Worm (Caenorhabditis elegans) whole organism, young adult: ENCODE results near the gene B0393.9.

Experiments
- B0019.2 ChIP-seq: fragments of 200-800 bp; sonication (Bioruptor generic); conservative IDR thresholded peaks from 2 replicates; pipeline ENCODE4 v1.3.6; 2022; ENCODE audit warnings: missing genetic modification reagents, missing genetic modification characterization, missing compliant biosample characterization
- C06A6.2 ChIP-seq: fragments of 200-800 bp; sonication (Bioruptor generic); conservative IDR thresholded peaks from 2 replicates; pipeline ENCODE4 v1.3.6; 2022; ENCODE audit warnings: missing genetic modification characterization, missing compliant biosample characterization
- C17E4.6 ChIP-seq: fragments of 200-800 bp; sonication (Bioruptor generic); IDR thresholded peaks from 2 replicates; pipeline ENCODE4 v1.3.6; 2022; ENCODE audit warnings: missing genetic modification reagents, missing genetic modification characterization, missing compliant biosample characterization
- F52B5.7 ChIP-seq: sonication (generic microtip); optimal IDR thresholded peaks from 2 replicates; lab custom pipeline; 2016; ENCODE audit warnings: mild to moderate bottlenecking, missing genetic modification characterization, missing compliant biosample characterization
- F55B11.4 ChIP-seq: sonication (generic microtip); optimal IDR thresholded peaks from 2 replicates; lab custom pipeline; 2016; ENCODE audit warnings: missing compliant biosample characterization, missing genetic modification characterization, borderline replicate concordance; ENCODE audit not compliant: insufficient read depth
- F57A8.1 ChIP-seq: fragments of 200-800 bp; sonication (Bioruptor generic); optimal IDR thresholded peaks from 2 replicates; lab custom pipeline; 2018; ENCODE audit warnings: mild to moderate bottlenecking, missing genetic modification characterization, moderate library complexity, missing compliant biosample characterization
- F57C9.4 ChIP-seq: sonication (generic microtip); optimal IDR thresholded peaks from 2 replicates; lab custom pipeline; 2017; ENCODE audit warnings: mild to moderate bottlenecking, missing genetic modification characterization, missing compliant biosample characterization
- T26A5.8 ChIP-seq: sonication (generic microtip); optimal IDR thresholded peaks from 2 replicates; lab custom pipeline; 2016; ENCODE audit warnings: missing genetic modification characterization, missing compliant biosample characterization
- Y53F4B.3 ChIP-seq: fragments of 200-800 bp; sonication (Bioruptor generic); IDR thresholded peaks from 2 replicates; pipeline ENCODE4 v1.3.6; 2022; ENCODE audit warnings: missing genetic modification reagents, missing genetic modification characterization, missing compliant biosample characterization
- Y53G8AR.9 ChIP-seq: fragments of 200-800 bp; sonication (Bioruptor generic); conservative IDR thresholded peaks from 2 replicates; pipeline ENCODE4 v1.3.6; 2022; ENCODE audit warnings: missing genetic modification reagents, missing genetic modification characterization, missing compliant biosample characterization
- Y56A3A.18 ChIP-seq: fragments of 200-800 bp; sonication (Bioruptor generic); IDR thresholded peaks from 2 replicates; pipeline ENCODE4 v1.3.6; 2022; ENCODE audit warnings: missing genetic modification reagents, missing genetic modification characterization, missing compliant biosample characterization
- ZK185.1 ChIP-seq: sonication (generic microtip); optimal IDR thresholded peaks from 2 replicates; lab custom pipeline; 2016; ENCODE audit warnings: mild to moderate bottlenecking, missing genetic modification characterization, missing compliant biosample characterization; ENCODE audit not compliant: poor library complexity, severe bottlenecking
- akir-1 ChIP-seq: fragments of 200-800 bp; sonication (Bioruptor generic); optimal IDR thresholded peaks from 2 replicates; lab custom pipeline; 2018; ENCODE audit warnings: mild to moderate bottlenecking, missing genetic modification characterization, moderate library complexity, missing compliant biosample characterization
- ama-1 ChIP-seq, 3 experiments: fragments of 150-350 bp in 1 of 3; sonication (generic microtip) in 2 of 3; optimal IDR thresholded peaks; 2 replicates each; lab custom pipeline; 2014 to 2018; ENCODE audit warnings: missing biosample characterization in 2 of 3, missing genetic modification characterization in 2 of 3, missing genetic modification reagents in 2 of 3
- attf-5 ChIP-seq: fragments of 200-800 bp; sonication (Bioruptor generic); optimal IDR thresholded peaks from 2 replicates; lab custom pipeline; 2018; ENCODE audit warnings: mild to moderate bottlenecking, missing genetic modification characterization, missing compliant biosample characterization
- bed-1 ChIP-seq: fragments of 200-800 bp; sonication (Bioruptor generic); IDR thresholded peaks from 2 replicates; pipeline ENCODE4 v1.3.6; 2022; ENCODE audit warnings: missing genetic modification reagents, missing genetic modification characterization, missing compliant biosample characterization
- bed-2 ChIP-seq: fragments of 200-800 bp; sonication (Bioruptor generic); IDR thresholded peaks from 2 replicates; pipeline ENCODE4 v1.3.6; 2022; ENCODE audit warnings: missing genetic modification reagents, missing genetic modification characterization, missing compliant biosample characterization
- cebp-1 ChIP-seq, 2 experiments: fragments of 200-800 bp in 1 of 2; sonication (Bioruptor generic) in 1 of 2; sonication (generic microtip) in 1 of 2; IDR thresholded peaks in 1 of 2; optimal IDR thresholded peaks in 1 of 2; 2 replicates each; pipeline versions ENCODE4 v1.3.6 to Lab custom; 2017 to 2022; ENCODE audit warnings: missing compliant biosample characterization in 2 of 2, missing genetic modification characterization in 2 of 2, mild to moderate bottlenecking in 1 of 2, missing genetic modification reagents in 1 of 2, moderate library complexity in 1 of 2
- ceh-27 ChIP-seq: fragments of 200-800 bp; sonication (Bioruptor generic); optimal IDR thresholded peaks from 2 replicates; lab custom pipeline; 2018; ENCODE audit warnings: mild to moderate bottlenecking, missing genetic modification characterization, moderate library complexity, missing compliant biosample characterization
- ceh-58 ChIP-seq: fragments of 200-800 bp; sonication (Bioruptor generic); IDR thresholded peaks from 2 replicates; pipeline ENCODE4 v1.3.6; 2022; ENCODE audit warnings: missing genetic modification characterization, missing compliant biosample characterization
- die-1 ChIP-seq: sonication (generic microtip); optimal IDR thresholded peaks from 2 replicates; lab custom pipeline; 2016; ENCODE audit warnings: missing genotype, mild to moderate bottlenecking, missing genetic modification characterization, missing compliant biosample characterization
- ekl-4 ChIP-seq: fragments of 200-800 bp; sonication (Bioruptor generic); IDR thresholded peaks from 2 replicates; pipeline ENCODE4 v1.3.6; 2022; ENCODE audit warnings: missing genetic modification reagents, missing genetic modification characterization, missing compliant biosample characterization
- ets-4 ChIP-seq: fragments of 200-800 bp; sonication (Bioruptor generic); optimal IDR thresholded peaks from 2 replicates; lab custom pipeline; 2018; ENCODE audit warnings: mild to moderate bottlenecking, missing genetic modification characterization, missing compliant biosample characterization
- hsf-1 ChIP-seq: fragments of 200-800 bp; sonication (Bioruptor generic); IDR thresholded peaks from 2 replicates; pipeline ENCODE4 v1.3.6; 2022; ENCODE audit warnings: missing genetic modification reagents, missing genetic modification characterization, missing compliant biosample characterization
- let-526 ChIP-seq: fragments of 200-800 bp; sonication (Bioruptor generic); IDR thresholded peaks from 2 replicates; pipeline ENCODE4 v1.3.6; 2022; ENCODE audit warnings: missing genetic modification reagents, missing genetic modification characterization, missing compliant biosample characterization
- madf-6 ChIP-seq: fragments of 200-800 bp; sonication (Bioruptor generic); IDR thresholded peaks from 2 replicates; pipeline ENCODE4 v1.3.6; 2022; ENCODE audit warnings: missing genetic modification reagents, missing genetic modification characterization, missing compliant biosample characterization
- mcd-1 ChIP-seq: fragments of 200-800 bp; sonication (Bioruptor generic); IDR thresholded peaks from 2 replicates; pipeline ENCODE4 v1.3.6; 2022; ENCODE audit warnings: missing genetic modification reagents, missing genetic modification characterization, missing compliant biosample characterization
- nfya-1 ChIP-seq: sonication (generic microtip); optimal IDR thresholded peaks from 2 replicates; lab custom pipeline; 2017; ENCODE audit warnings: antibody characterized with exemption, missing compliant biosample characterization, missing genetic modification characterization, borderline replicate concordance; ENCODE audit not compliant: insufficient read depth
- nfya-2 ChIP-seq: fragments of 200-800 bp; sonication (Bioruptor generic); IDR thresholded peaks from 2 replicates; pipeline ENCODE4 v1.3.6; 2022; ENCODE audit warnings: missing genetic modification reagents, missing genetic modification characterization, missing compliant biosample characterization
- nhr-90 ChIP-seq: sonication (generic microtip); optimal IDR thresholded peaks from 2 replicates; lab custom pipeline; 2016; ENCODE audit warnings: missing genotype, mild to moderate bottlenecking, missing genetic modification characterization, missing compliant biosample characterization
- sea-2 ChIP-seq: fragments of 200-800 bp; sonication (Bioruptor generic); IDR thresholded peaks from 2 replicates; pipeline ENCODE4 v1.3.6; 2022; ENCODE audit warnings: missing genetic modification characterization, missing compliant biosample characterization
- tbx-9 ChIP-seq: sonication (generic microtip); optimal IDR thresholded peaks from 2 replicates; lab custom pipeline; 2016; ENCODE audit warnings: borderline replicate concordance, missing genetic modification characterization, inconsistent platforms, missing compliant biosample characterization
- unc-130 ChIP-seq: sonication (generic microtip); optimal IDR thresholded peaks from 2 replicates; lab custom pipeline; 2016; ENCODE audit warnings: missing genetic modification reagents, missing genetic modification characterization, missing compliant biosample characterization
- xnd-1 ChIP-seq: sonication (generic microtip); optimal IDR thresholded peaks from 2 replicates; lab custom pipeline; 2016; ENCODE audit warnings: missing genotype, missing genetic modification reagents, missing genetic modification characterization, missing compliant biosample characterization
- zim-3 ChIP-seq: sonication (generic microtip); optimal IDR thresholded peaks from 2 replicates; lab custom pipeline; 2017; ENCODE audit warnings: mild to moderate bottlenecking, missing genetic modification characterization, moderate library complexity, missing compliant biosample characterization
- ztf-18 ChIP-seq: sonication (generic microtip); optimal IDR thresholded peaks from 2 replicates; lab custom pipeline; 2016; ENCODE audit warnings: missing genotype, mild to moderate bottlenecking, missing genetic modification characterization, missing compliant biosample characterization
- ztf-22 ChIP-seq: fragments of 200-800 bp; sonication (Bioruptor generic); optimal IDR thresholded peaks from 2 replicates; lab custom pipeline; 2018; ENCODE audit warnings: mild to moderate bottlenecking, missing genetic modification characterization, moderate library complexity, missing compliant biosample characterization
- ztf-26 ChIP-seq: sonication (generic microtip); optimal IDR thresholded peaks from 2 replicates; lab custom pipeline; 2017; ENCODE audit warnings: missing genetic modification characterization, missing compliant biosample characterization
- ztf-28 ChIP-seq: fragments of 200-800 bp; sonication (Bioruptor generic); IDR thresholded peaks from 2 replicates; pipeline ENCODE4 v1.3.6; 2022; ENCODE audit warnings: missing genetic modification reagents, missing genetic modification characterization, missing compliant biosample characterization

B0393.9 gene

ce11 chrIII:4754001-4754561 is 25.9 kb downstream of the B0393.9 start, which contains the start of the genes rps-0 and rbg-3 (continued):
- TF ChIP-seq F57C9.4 (tag; lab: Kevin White, UChicago) (no peak), die-1 (tag; lab: Kevin White, UChicago) (no peak), F57A8.1 (no peak), Y56A3A.18 (no peak), B0019.2 (GFP tag; lab: Robert Waterston, UW) (peak; percentile 74; the same call in 1 of the 2 replicates), T26A5.8 (no peak), C06A6.2 (no peak; the same call in 1 of the 2 replicates), ceh-27 (GFP tag; lab: Kevin White, UChicago) (peak; percentile 74), sea-2 (GFP tag; lab: Robert Waterston, UW) (no peak), xnd-1 (tag; lab: Kevin White, UChicago) (peak; percentile 20), unc-130 (GFP tag; lab: Kevin White, UChicago) (peak; percentile 44), Y53G8AR.9 (GFP tag; lab: Robert Waterston, UW) (peak; percentile 58; the same call in 1 of the 2 replicates), let-526 (no peak), ztf-28 (GFP tag; lab: Robert Waterston, UW) (0 out of 2 replicates have a peak, but pooled peaks have one; percentile 30), hsf-1 (peak; percentile 56; the same call in 1 of the 2 replicates), ama-1 (optimal IDR thresholded peaks at IDR 0.05; lab: Kevin White, UChicago) (no peak), ama-1 (GFP tag; optimal IDR thresholded peaks at IDR 0.05; lab: Kevin White, UChicago) (no peak), Y53F4B.3 (GFP tag; lab: Robert Waterston, UW) (no peak), cebp-1 (GFP tag; IDR thresholded peaks at IDR 0.05; lab: Robert Waterston, UW) (no peak), cebp-1 (tag; optimal IDR thresholded peaks at IDR 0.05; lab: Kevin White, UChicago) (peak; percentile 80), tbx-9 (tag; lab: Kevin White, UChicago) (no peak), nfya-2 (GFP tag; lab: Robert Waterston, UW) (no peak), F55B11.4 (tag; lab: Kevin White, UChicago) (no peak), ztf-18 (tag; lab: Kevin White, UChicago) (peak; percentile 90), madf-6 (GFP tag; lab: Robert Waterston, UW) (peak; percentile 82), F52B5.7 (tag; lab: Kevin White, UChicago) (no peak), ceh-58 (GFP tag; lab: Robert Waterston, UW) (no peak), ekl-4 (GFP tag; lab: Robert Waterston, UW) (peak; percentile 41), akir-1 (GFP tag; lab: Kevin White, UChicago) (no peak), nfya-1 (no peak), bed-1 (GFP tag; lab: Robert Waterston, UW) (no peak), attf-5 (peak; percentile 93), mcd-1 (GFP tag; lab: Robert Waterston, UW) (peak; percentile 83), zim-3 (tag; lab: Kevin White, UChicago) (no peak), ztf-26 (peak; percentile 20), ZK185.1 (peak; percentile 86), ets-4 (GFP tag; lab: Kevin White, UChicago) (no peak), C17E4.6 (GFP tag; lab: Robert Waterston, UW) (peak; percentile 46; the same call in 1 of the 2 replicates), nhr-90 (no peak), bed-2 (GFP tag; lab: Robert Waterston, UW) (no peak), ztf-22 (GFP tag; lab: Kevin White, UChicago) (no peak)
